Worm (Caenorhabditis elegans) whole organism, young adult: Measurements from ENCODE around the gene F02D10.6.

ENCODE experiments used
- B0336.3 ChIP-seq: fragments of 200-800 bp; sonication (Bioruptor generic); IDR thresholded peaks from 2 replicates; pipeline ENCODE4 v1.3.6; 2022; ENCODE audit warnings: missing genetic modification characterization, missing compliant biosample characterization
- C17E4.6 ChIP-seq: fragments of 200-800 bp; sonication (Bioruptor generic); IDR thresholded peaks from 2 replicates; pipeline ENCODE4 v1.3.6; 2022; ENCODE audit warnings: missing genetic modification reagents, missing genetic modification characterization, missing compliant biosample characterization
- F37B4.10 ChIP-seq: fragments of 200-800 bp; sonication (Bioruptor generic); IDR thresholded peaks from 2 replicates; pipeline ENCODE4 v1.3.6; 2022; ENCODE audit warnings: missing genetic modification characterization, missing compliant biosample characterization
- F57A8.1 ChIP-seq: fragments of 200-800 bp; sonication (Bioruptor generic); optimal IDR thresholded peaks from 2 replicates; lab custom pipeline; 2018; ENCODE audit warnings: mild to moderate bottlenecking, missing genetic modification characterization, moderate library complexity, missing compliant biosample characterization
- K12H6.12 ChIP-seq: fragments of 200-800 bp; sonication (Bioruptor generic); optimal IDR thresholded peaks from 2 replicates; lab custom pipeline; 2018; ENCODE audit warnings: mild to moderate bottlenecking, missing genetic modification characterization, missing compliant biosample characterization
- T07F8.4 ChIP-seq: sonication (generic microtip); optimal IDR thresholded peaks from 2 replicates; lab custom pipeline; 2016; ENCODE audit warnings: mild to moderate bottlenecking, missing genetic modification characterization, moderate library complexity, missing compliant biosample characterization
- Y67H2A.10 ChIP-seq: fragments of 200-800 bp; sonication (Bioruptor generic); conservative IDR thresholded peaks from 2 replicates; pipeline ENCODE4 v1.3.6; 2022; ENCODE audit warnings: missing genetic modification reagents, missing genetic modification characterization, missing compliant biosample characterization
- ccch-3 ChIP-seq: fragments of 200-800 bp; sonication (Bioruptor generic); optimal IDR thresholded peaks from 2 replicates; lab custom pipeline; 2018; ENCODE audit warnings: mild to moderate bottlenecking, missing genetic modification characterization, missing compliant biosample characterization
- cebp-1 ChIP-seq, 2 experiments: fragments of 200-800 bp in 1 of 2; sonication (Bioruptor generic) in 1 of 2; sonication (generic microtip) in 1 of 2; IDR thresholded peaks in 1 of 2; optimal IDR thresholded peaks in 1 of 2; 2 replicates each; pipeline versions ENCODE4 v1.3.6 to Lab custom; 2017 to 2022; ENCODE audit warnings: missing compliant biosample characterization in 2 of 2, missing genetic modification characterization in 2 of 2, mild to moderate bottlenecking in 1 of 2, missing genetic modification reagents in 1 of 2, moderate library complexity in 1 of 2
- ceh-27 ChIP-seq: fragments of 200-800 bp; sonication (Bioruptor generic); optimal IDR thresholded peaks from 2 replicates; lab custom pipeline; 2018; ENCODE audit warnings: mild to moderate bottlenecking, missing genetic modification characterization, moderate library complexity, missing compliant biosample characterization
- ceh-58 ChIP-seq: fragments of 200-800 bp; sonication (Bioruptor generic); IDR thresholded peaks from 2 replicates; pipeline ENCODE4 v1.3.6; 2022; ENCODE audit warnings: missing genetic modification characterization, missing compliant biosample characterization
- ceh-79 ChIP-seq: sonication (generic microtip); optimal IDR thresholded peaks from 2 replicates; lab custom pipeline; 2017; ENCODE audit warnings: mild to moderate bottlenecking, missing genetic modification characterization, missing compliant biosample characterization
- egrh-3 ChIP-seq: fragments of 200-800 bp; sonication (Bioruptor generic); IDR thresholded peaks from 2 replicates; pipeline ENCODE4 v1.3.6; 2022; ENCODE audit warnings: missing genetic modification reagents, missing genetic modification characterization, missing compliant biosample characterization
- gei-17 ChIP-seq: fragments of 200-800 bp; sonication (Bioruptor generic); optimal IDR thresholded peaks from 2 replicates; lab custom pipeline; 2018; ENCODE audit warnings: mild to moderate bottlenecking, missing genetic modification characterization, missing compliant biosample characterization
- hlh-12 ChIP-seq: sonication (generic microtip); optimal IDR thresholded peaks from 2 replicates; lab custom pipeline; 2016; ENCODE audit warnings: missing genetic modification characterization, missing compliant biosample characterization
- hmg-1.2 ChIP-seq: fragments of 200-800 bp; sonication (Bioruptor generic); IDR thresholded peaks from 2 replicates; pipeline ENCODE4 v1.3.6; 2022; ENCODE audit warnings: missing genetic modification reagents, missing genetic modification characterization, missing compliant biosample characterization
- hmg-20 ChIP-seq: fragments of 200-800 bp; sonication (Bioruptor generic); IDR thresholded peaks from 2 replicates; pipeline ENCODE4 v1.3.6; 2022; ENCODE audit warnings: missing genetic modification reagents, missing genetic modification characterization, missing compliant biosample characterization
- hrde-1 ChIP-seq: sonication (generic microtip); optimal IDR thresholded peaks from 2 replicates; lab custom pipeline; 2016; ENCODE audit warnings: missing genetic modification characterization, mild to moderate bottlenecking, missing compliant biosample characterization, moderate library complexity, missing genotype, missing genetic modification reagents, borderline replicate concordance
- lin-40 ChIP-seq: sonication (generic microtip); optimal IDR thresholded peaks from 2 replicates; lab custom pipeline; 2016; ENCODE audit warnings: missing genetic modification characterization, mild to moderate bottlenecking, missing compliant biosample characterization, missing genotype, missing genetic modification reagents
- lsl-1 ChIP-seq: fragments of 200-800 bp; sonication (Bioruptor generic); optimal IDR thresholded peaks from 2 replicates; lab custom pipeline; 2018; ENCODE audit warnings: mild to moderate bottlenecking, missing genetic modification characterization, moderate library complexity, missing compliant biosample characterization
- madf-10 ChIP-seq: sonication (generic microtip); optimal IDR thresholded peaks from 2 replicates; lab custom pipeline; 2016; ENCODE audit warnings: mild to moderate bottlenecking, missing genetic modification characterization, missing compliant biosample characterization
- mcd-1 ChIP-seq: fragments of 200-800 bp; sonication (Bioruptor generic); IDR thresholded peaks from 2 replicates; pipeline ENCODE4 v1.3.6; 2022; ENCODE audit warnings: missing genetic modification reagents, missing genetic modification characterization, missing compliant biosample characterization
- mes-4 ChIP-seq: sonication (generic microtip); optimal IDR thresholded peaks from 2 replicates; lab custom pipeline; 2016; ENCODE audit warnings: missing genotype, missing genetic modification characterization, missing compliant biosample characterization
- nhr-179 ChIP-seq: sonication (generic microtip); optimal IDR thresholded peaks from 2 replicates; lab custom pipeline; 2016; ENCODE audit warnings: mild to moderate bottlenecking, missing genetic modification characterization, missing compliant biosample characterization
- nhr-80 ChIP-seq: sonication (generic microtip); optimal IDR thresholded peaks from 2 replicates; lab custom pipeline; 2016; ENCODE audit warnings: missing genetic modification characterization, missing compliant biosample characterization
- rec-8 ChIP-seq, 2 experiments: sonication (generic microtip); optimal IDR thresholded peaks; 2 replicates each; lab custom pipeline; 2016; ENCODE audit warnings: mild to moderate bottlenecking in 2 of 2, missing genetic modification characterization in 2 of 2, missing genetic modification reagents in 2 of 2, missing genotype in 2 of 2, missing biosample characterization in 1 of 2, missing compliant biosample characterization in 1 of 2, moderate library complexity in 1 of 2
- rpc-1 ChIP-seq, 2 experiments: fragments of 150-350 bp in 1 of 2; sonication (generic microtip) in 1 of 2; optimal IDR thresholded peaks; 2 replicates each; lab custom pipeline; 2014 to 2018; ENCODE audit warnings: missing biosample characterization in 1 of 2, missing genetic modification characterization in 1 of 2, missing genetic modification reagents in 1 of 2, missing genotype in 1 of 2
- sea-2 ChIP-seq: fragments of 200-800 bp; sonication (Bioruptor generic); IDR thresholded peaks from 2 replicates; pipeline ENCODE4 v1.3.6; 2022; ENCODE audit warnings: missing genetic modification characterization, missing compliant biosample characterization
- tbp1 ChIP-seq: fragments of 200-800 bp; sonication (Bioruptor generic); optimal IDR thresholded peaks from 2 replicates; lab custom pipeline; 2018; ENCODE audit warnings: mild to moderate bottlenecking, missing genetic modification characterization, missing compliant biosample characterization
- unc-62 ChIP-seq: fragments of 150-350 bp; optimal IDR thresholded peaks from 2 replicates; lab custom pipeline; 2014; ENCODE audit warnings: missing biosample characterization, missing genetic modification reagents, missing genetic modification characterization
- zfh-2 ChIP-seq: fragments of 200-800 bp; sonication (Bioruptor generic); conservative IDR thresholded peaks from 2 replicates; pipeline ENCODE4 v1.3.6; 2022; ENCODE audit warnings: missing genetic modification reagents, missing genetic modification characterization, missing compliant biosample characterization
- zim-3 ChIP-seq: sonication (generic microtip); optimal IDR thresholded peaks from 2 replicates; lab custom pipeline; 2017; ENCODE audit warnings: mild to moderate bottlenecking, missing genetic modification characterization, moderate library complexity, missing compliant biosample characterization
- ztf-26 ChIP-seq: sonication (generic microtip); optimal IDR thresholded peaks from 2 replicates; lab custom pipeline; 2017; ENCODE audit warnings: missing genetic modification characterization, missing compliant biosample characterization

The F02D10.6 gene

ce11 chrX:13471855-13472254, 20.4 kb upstream of the F02D10.6 start, which contains the start of gene tre-4:
Gene tre-4, plus strand, starts transcription at chrX:13472155.
- TF ChIP-seq nhr-80 (tag; lab: Kevin White, UChicago): peak; percentile 22
- no peak for TF ChIP-seq K12H6.12 (tag; lab: Kevin White, UChicago)

ce11 chrX:13469907-13470647, 18.6 kb upstream of the F02D10.6 start:
- peak; percentile 13 for TF ChIP-seq ceh-79
- peak; percentile 58; the same call in 1 of the 2 replicates for TF ChIP-seq sea-2 (GFP tag; lab: Robert Waterston, UW)
- no peak for TF ChIP-seq ceh-27
- peak; percentile 75; the same call in 1 of the 2 replicates for TF ChIP-seq egrh-3 (GFP tag; lab: Robert Waterston, UW)
- 0 out of 2 replicates have a peak, but pooled peaks have one; percentile 38 for TF ChIP-seq B0336.3 (GFP tag; lab: Robert Waterston, UW)
- no peak for TF ChIP-seq hrde-1
- peak; percentile 90 for TF ChIP-seq zfh-2 (GFP tag; lab: Robert Waterston, UW)
- TF ChIP-seq nhr-179 (tag; lab: Kevin White, UChicago): peak; percentile 29
- TF ChIP-seq, all 124 proteins: peak for 6

DNA sequence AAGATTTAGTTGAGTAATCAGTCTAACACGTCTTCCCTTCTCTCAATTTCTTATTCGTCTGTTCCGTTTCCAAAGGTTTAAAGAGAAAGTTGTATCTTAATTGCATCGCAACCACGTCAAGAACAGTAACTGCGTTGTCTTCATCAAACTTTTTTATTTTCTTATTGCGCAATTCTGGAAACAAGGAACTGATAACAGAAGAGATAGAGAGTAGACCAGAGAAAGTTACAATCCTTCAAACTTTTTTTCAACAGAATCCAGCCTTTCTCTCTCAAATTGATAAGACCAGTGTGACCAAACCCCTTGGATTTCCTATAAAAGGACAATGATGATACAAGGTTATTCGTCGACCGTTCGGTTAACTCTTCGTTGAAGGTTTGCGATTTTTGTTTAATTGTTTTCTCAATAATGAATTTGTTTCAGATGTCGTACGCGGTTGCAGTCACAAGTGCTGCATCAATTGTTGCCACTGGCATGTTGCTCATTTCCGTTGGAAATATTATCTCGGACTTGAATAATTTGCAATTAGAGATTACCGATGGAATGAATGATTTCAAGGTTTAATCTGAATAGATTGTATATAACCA, 17.7 kb upstream of the F02D10.6 start, which contains the start of gene col-184:
TSS of gene col-184 (plus strand) at position 409 of the 587 bp plus-strand sequence.
- TF ChIP-seq zim-3 (tag; lab: Kevin White, UChicago) (peak; percentile 25), ztf-26 (tag; lab: Kevin White, UChicago) (peak; percentile 50), lin-40 (tag; lab: Kevin White, UChicago) (peak; percentile 55), gei-17 (GFP tag; lab: Kevin White, UChicago) (no peak)

DNA sequence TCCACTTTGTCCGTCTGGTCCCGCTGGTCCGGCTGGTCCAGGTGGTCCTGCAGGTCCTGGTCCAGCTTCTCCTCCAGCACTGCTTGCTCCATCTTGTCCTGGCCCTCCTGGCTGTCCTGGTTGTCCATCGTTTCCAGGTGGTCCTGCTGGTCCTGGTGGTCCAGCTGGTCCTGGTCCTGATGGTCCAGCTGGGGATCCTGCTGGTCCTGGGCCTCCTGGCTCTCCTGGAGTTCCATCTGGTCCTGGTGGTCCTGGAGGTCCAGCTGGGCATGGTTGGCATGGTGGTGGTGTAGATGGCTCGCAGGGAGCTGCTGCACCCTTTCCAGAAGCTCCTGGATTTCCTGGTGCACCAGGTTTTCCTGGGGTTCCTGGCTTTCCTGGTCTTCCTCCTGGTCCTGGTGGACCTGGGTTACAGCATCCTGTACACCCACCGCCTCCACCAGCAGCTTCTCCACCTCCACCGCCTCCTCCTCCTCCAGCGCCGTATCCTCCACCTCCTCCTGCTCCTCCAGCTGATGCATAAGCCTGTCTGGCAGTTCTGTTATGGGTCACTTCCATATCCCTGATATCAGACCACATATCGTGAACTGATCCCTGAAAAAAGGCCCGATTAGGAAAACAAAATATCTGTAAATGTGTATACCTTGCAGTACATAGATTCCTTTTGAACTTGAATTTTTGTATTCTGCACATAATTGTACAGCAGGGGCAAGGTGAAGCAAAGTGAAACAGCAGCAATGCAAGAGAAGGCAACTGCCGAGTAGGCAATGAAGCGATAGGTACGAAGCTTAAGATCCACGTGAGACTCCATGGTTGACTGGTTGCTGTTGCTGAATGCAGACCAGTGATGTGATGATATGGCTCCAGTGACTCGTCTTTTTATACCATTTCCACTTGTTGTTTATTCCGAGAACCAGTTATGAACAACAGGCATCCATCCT, 15.7 kb upstream of the F02D10.6 start, which contains the start of gene col-183:
TSS of gene col-183 (minus strand) at position 839 of the 941 bp plus-strand sequence.
- TF ChIP-seq F57A8.1 (GFP tag; lab: Kevin White, UChicago) (no peak), lsl-1 (no peak), zfh-2 (GFP tag; lab: Robert Waterston, UW) (peak; percentile 91), ceh-58 (GFP tag; lab: Robert Waterston, UW) (no peak), madf-10 (tag; lab: Kevin White, UChicago) (no peak), cebp-1 (GFP tag; IDR thresholded peaks at IDR 0.05; lab: Robert Waterston, UW) (no peak), cebp-1 (tag; optimal IDR thresholded peaks at IDR 0.05; lab: Kevin White, UChicago) (no peak), Y67H2A.10 (no peak), hmg-20 (GFP tag; lab: Robert Waterston, UW) (no peak), egrh-3 (GFP tag; lab: Robert Waterston, UW) (peak; percentile 92)

ce11 chrX:13463793-13464192, 12.3 kb upstream of the F02D10.6 start, which contains the start of gene F02D10.2:
Gene F02D10.2, minus strand, starts transcription at chrX:13463893.
- TF ChIP-seq F37B4.10 (GFP tag; lab: Robert Waterston, UW) (no peak), hlh-12 (no peak), T07F8.4 (tag; lab: Kevin White, UChicago) (no peak), tbp1 (no peak), Y67H2A.10 (no peak), madf-10 (tag; lab: Kevin White, UChicago) (no peak), mcd-1 (GFP tag; lab: Robert Waterston, UW) (no peak), unc-62 (GFP tag; lab: Kevin White, UChicago) (no peak), ccch-3 (GFP tag; lab: Kevin White, UChicago) (no peak), lsl-1 (no peak), rpc-1 (optimal IDR thresholded peaks at IDR 0.05; lab: Kevin White, UChicago) (no peak), rpc-1 (tag; optimal IDR thresholded peaks at IDR 0.05; lab: Kevin White, UChicago) (no peak), C17E4.6 (GFP tag; lab: Robert Waterston, UW) (no peak), hmg-1.2 (GFP tag; lab: Robert Waterston, UW) (no peak), mes-4 (tag; lab: Kevin White, UChicago) (no peak), rec-8 (tag; optimal IDR thresholded peaks at IDR 0.05; lab: Kevin White, UChicago) (no peak), lin-40 (tag; lab: Kevin White, UChicago) (no peak)
- TF ChIP-seq, all 124 proteins: peak for 0
